Worm (Caenorhabditis elegans) whole organism, midembryonic: Measurements from ENCODE around the gene spe-17.
A peak's percentile ranks its signal among the peaks of the same experiment; 100 is the strongest.

Experiments
- T22C8.4 ChIP-seq: fragments of 200-800 bp; sonication (Bioruptor generic); IDR thresholded peaks from 2 replicates; pipeline ENCODE4 v1.3.6; 2022; ENCODE audit warnings: missing genetic modification characterization, missing compliant biosample characterization
- cog-1 ChIP-seq: sonication (generic microtip); optimal IDR thresholded peaks from 2 replicates; lab custom pipeline; 2016; ENCODE audit warnings: missing genetic modification characterization, missing compliant biosample characterization
- flt-1 ChIP-seq: fragments of 200-800 bp; sonication (Bioruptor generic); IDR thresholded peaks from 2 replicates; pipeline ENCODE4 v1.3.6; 2022; ENCODE audit warnings: missing genetic modification characterization, missing compliant biosample characterization
- klf-2 ChIP-seq: fragments of 200-800 bp; sonication (Bioruptor generic); conservative IDR thresholded peaks from 2 replicates; pipeline ENCODE4 v1.3.6; 2022; ENCODE audit warnings: missing genetic modification reagents, missing genetic modification characterization, missing compliant biosample characterization
- med-1 ChIP-seq: sonication (generic microtip); optimal IDR thresholded peaks from 2 replicates; lab custom pipeline; 2017; ENCODE audit warnings: missing genetic modification characterization, mild to moderate bottlenecking, missing compliant biosample characterization, antibody characterized with exemption, missing genetic modification reagents; ENCODE audit not compliant: insufficient read depth
- ref-1 ChIP-seq: fragments of 200-800 bp; sonication (Bioruptor generic); conservative IDR thresholded peaks from 2 replicates; pipeline ENCODE4 v1.3.6; 2022; ENCODE audit warnings: missing genetic modification reagents, missing genetic modification characterization, missing compliant biosample characterization
- tab-1 ChIP-seq: fragments of 200-800 bp; sonication (Bioruptor generic); IDR thresholded peaks from 2 replicates; pipeline ENCODE4 v1.3.6; 2022; ENCODE audit warnings: missing genetic modification characterization, missing compliant biosample characterization
- ztf-23 ChIP-seq: fragments of 200-800 bp; sonication (Bioruptor generic); IDR thresholded peaks from 2 replicates; pipeline ENCODE4 v1.3.6; 2022; ENCODE audit warnings: missing genetic modification reagents, missing genetic modification characterization, missing compliant biosample characterization
- ztf-29 ChIP-seq: fragments of 200-800 bp; sonication (Bioruptor generic); IDR thresholded peaks from 2 replicates; pipeline ENCODE4 v1.3.6; 2022; ENCODE audit warnings: missing genetic modification reagents, missing genetic modification characterization, missing compliant biosample characterization

Gene spe-17

ce11 chrIV:12015586-12015985 lies 2.4 kb downstream of the spe-17 start, which contains the start of gene lips-6:
TSS of gene lips-6 (minus strand) at chrIV:12015686.
- TF ChIP-seq cog-1 (tag; lab: Kevin White, UChicago), result no peak
- no peak for TF ChIP-seq T22C8.4 (GFP tag; lab: Robert Waterston, UW)
- TF ChIP-seq flt-1 (GFP tag; lab: Robert Waterston, UW), result no peak
- no peak for TF ChIP-seq tab-1 (GFP tag; lab: Robert Waterston, UW)
- no peak for TF ChIP-seq klf-2 (GFP tag; lab: Robert Waterston, UW)
- no peak for TF ChIP-seq ztf-29 (GFP tag; lab: Robert Waterston, UW)
- no peak for TF ChIP-seq ref-1 (GFP tag; lab: Robert Waterston, UW)
- TF ChIP-seq ztf-23 (GFP tag; lab: Robert Waterston, UW), result no peak
- no peak for TF ChIP-seq med-1

- no peak for TF ChIP-seq cog-1 (tag; lab: Kevin White, UChicago)
- TF ChIP-seq T22C8.4 (GFP tag; lab: Robert Waterston, UW), result no peak
These were observed 5.7 kb downstream of the spe-17 start for ce11 chrIV:12018920-12019319.

DNA sequence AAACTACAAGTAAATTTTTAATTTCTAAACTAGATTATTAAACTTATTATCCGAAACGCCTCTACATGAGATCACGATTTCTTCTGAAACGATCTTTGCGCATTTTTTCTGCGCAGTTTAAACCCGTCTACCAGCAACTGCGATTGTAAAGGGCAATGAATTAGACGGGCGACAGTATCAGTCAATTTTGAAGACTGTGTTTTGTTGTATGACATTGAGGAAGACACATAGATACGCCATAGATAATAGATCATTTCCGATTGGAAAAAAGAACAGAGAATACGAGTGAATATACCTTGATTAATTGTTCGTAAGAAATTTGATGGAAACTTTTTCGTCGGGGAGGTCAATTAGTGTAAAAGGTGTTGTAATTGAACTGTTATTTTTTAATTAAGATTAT lies 8.1 kb downstream of the spe-17 start:
- TF ChIP-seq ref-1 (GFP tag; lab: Robert Waterston, UW) (no peak), T22C8.4 (GFP tag; lab: Robert Waterston, UW) (no peak), flt-1 (GFP tag; lab: Robert Waterston, UW) (no peak), tab-1 (GFP tag; lab: Robert Waterston, UW) (no peak), ztf-23 (GFP tag; lab: Robert Waterston, UW) (no peak), ztf-29 (GFP tag; lab: Robert Waterston, UW) (no peak), med-1 (no peak), cog-1 (tag; lab: Kevin White, UChicago) (no peak), klf-2 (GFP tag; lab: Robert Waterston, UW) (no peak)

DNA sequence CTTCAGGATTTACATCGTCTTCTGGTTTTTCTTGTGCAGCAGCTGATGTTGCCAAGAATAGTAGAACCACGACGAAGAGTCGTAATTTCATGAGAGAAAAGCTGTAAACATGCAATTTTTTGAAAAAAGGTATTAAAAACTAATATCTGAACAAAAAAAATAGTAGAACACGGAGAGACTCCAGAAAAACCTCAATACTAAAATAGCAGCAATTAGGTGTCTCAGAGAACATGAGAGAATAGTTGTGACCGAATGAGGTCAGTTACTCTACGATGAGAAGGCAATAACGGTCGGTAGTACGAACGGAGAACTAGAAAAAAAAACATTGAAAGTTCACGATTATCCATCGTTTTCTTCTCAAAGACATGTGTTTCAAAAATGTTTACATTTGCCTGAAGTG lies 15.9 kb downstream of the spe-17 start, which contains the start of gene tgn-38:
TSS of gene tgn-38 (minus strand) at position 101 of the 400 bp plus-strand sequence.
- TF ChIP-seq T22C8.4 (GFP tag; lab: Robert Waterston, UW), result no peak
- no peak for TF ChIP-seq med-1
- no peak for TF ChIP-seq cog-1 (tag; lab: Kevin White, UChicago)
- no peak for TF ChIP-seq ztf-29 (GFP tag; lab: Robert Waterston, UW)
- TF ChIP-seq tab-1 (GFP tag; lab: Robert Waterston, UW), result no peak
- TF ChIP-seq klf-2 (GFP tag; lab: Robert Waterston, UW), result no peak
- TF ChIP-seq ztf-23 (GFP tag; lab: Robert Waterston, UW), result no peak
- TF ChIP-seq ref-1 (GFP tag; lab: Robert Waterston, UW), result no peak
- no peak for TF ChIP-seq flt-1 (GFP tag; lab: Robert Waterston, UW)

DNA sequence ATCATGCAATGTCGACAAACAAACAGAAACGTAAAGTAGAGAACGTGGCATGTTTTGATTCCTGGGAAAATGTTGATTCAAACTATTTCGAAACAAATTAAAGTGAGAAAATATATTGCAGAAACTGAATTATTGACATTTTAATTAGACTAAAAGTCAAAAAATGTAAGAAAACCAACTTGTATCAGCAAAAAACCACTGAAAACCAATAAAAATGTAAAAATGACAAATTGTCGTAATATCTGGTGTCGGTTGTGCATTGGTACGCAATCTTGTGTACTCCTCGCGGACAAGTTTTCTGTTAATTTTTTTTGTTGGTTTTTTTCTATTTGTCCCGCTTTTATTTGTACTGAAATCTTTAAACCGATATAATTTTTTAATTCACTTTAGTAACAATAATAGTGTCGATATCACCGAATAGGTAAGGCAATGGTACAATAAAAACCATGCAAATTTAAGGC lies 16.5 kb downstream of the spe-17 start, which contains the start of gene T12G3.11:
TSS of gene T12G3.11 (minus strand) at position 51 of the 461 bp plus-strand sequence.
- TF ChIP-seq ztf-23 (GFP tag; lab: Robert Waterston, UW), result no peak
- TF ChIP-seq med-1, result no peak
- TF ChIP-seq tab-1 (GFP tag; lab: Robert Waterston, UW), result no peak
- TF ChIP-seq cog-1 (tag; lab: Kevin White, UChicago), result no peak
- no peak for TF ChIP-seq ref-1 (GFP tag; lab: Robert Waterston, UW)
- no peak for TF ChIP-seq flt-1 (GFP tag; lab: Robert Waterston, UW)
- TF ChIP-seq T22C8.4 (GFP tag; lab: Robert Waterston, UW), result no peak
- no peak for TF ChIP-seq klf-2 (GFP tag; lab: Robert Waterston, UW)
- no peak for TF ChIP-seq ztf-29 (GFP tag; lab: Robert Waterston, UW)

DNA sequence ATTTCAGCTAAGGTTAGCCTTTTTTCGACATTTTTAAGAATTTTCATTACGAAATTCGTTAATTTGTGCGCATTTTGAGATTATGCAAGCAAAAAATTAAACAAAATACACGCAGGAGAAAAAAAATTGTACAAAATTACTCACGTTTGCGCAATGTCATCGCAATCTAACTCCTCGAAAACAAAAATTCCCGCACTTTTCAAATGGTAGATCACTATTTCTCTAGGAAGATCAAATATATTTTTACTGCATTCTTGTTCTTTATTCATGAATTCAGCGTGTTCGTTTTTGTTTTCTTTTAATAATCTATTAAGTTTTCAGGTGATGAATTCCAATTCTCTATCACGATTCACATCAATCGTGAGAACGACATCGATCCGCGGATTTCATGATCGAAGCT lies 17.8 kb downstream of the spe-17 start, which contains the start of the genes T12G3.6 and mrpl-51:
TSS of gene T12G3.6 (minus strand) at position 269 of the 400 bp plus-strand sequence.
TSS of gene mrpl-51 (plus strand) at position 322 of the 400 bp plus-strand sequence.
- no peak for TF ChIP-seq med-1

ce11 chrIV:12032383-12032782 lies 19.2 kb downstream of the spe-17 start:
- TF ChIP-seq klf-2 (GFP tag; lab: Robert Waterston, UW) (no peak), flt-1 (GFP tag; lab: Robert Waterston, UW) (no peak), tab-1 (GFP tag; lab: Robert Waterston, UW) (no peak), cog-1 (tag; lab: Kevin White, UChicago) (peak; percentile 81), ref-1 (GFP tag; lab: Robert Waterston, UW) (no peak), med-1 (no peak), T22C8.4 (GFP tag; lab: Robert Waterston, UW) (peak; percentile 77), ztf-23 (GFP tag; lab: Robert Waterston, UW) (0 out of 2 replicates have a peak, but pooled peaks have one; percentile 45), ztf-29 (GFP tag; lab: Robert Waterston, UW) (0 out of 2 replicates have a peak, but pooled peaks have one; percentile 41)

ce11 chrIV:12033985-12034384 lies 20.8 kb downstream of the spe-17 start, which contains the start of gene sqst-1:
TSS of gene sqst-1 (plus strand) at chrIV:12034282.
- TF ChIP-seq ztf-29 (GFP tag; lab: Robert Waterston, UW) (no peak), ztf-23 (GFP tag; lab: Robert Waterston, UW) (no peak), cog-1 (tag; lab: Kevin White, UChicago) (no peak), ref-1 (GFP tag; lab: Robert Waterston, UW) (no peak), klf-2 (GFP tag; lab: Robert Waterston, UW) (no peak), flt-1 (GFP tag; lab: Robert Waterston, UW) (no peak), tab-1 (GFP tag; lab: Robert Waterston, UW) (no peak), T22C8.4 (GFP tag; lab: Robert Waterston, UW) (no peak), med-1 (no peak)

ce11 chrIV:12034776-12035175 lies 21.6 kb downstream of the spe-17 start:
- no peak for TF ChIP-seq med-1

ce11 chrIV:12035422-12035821 lies 22.2 kb downstream of the spe-17 start:
- no peak for TF ChIP-seq klf-2 (GFP tag; lab: Robert Waterston, UW)
